Fruit fly (Drosophila melanogaster) whole organism, embryonic: ENCODE measurements around the gene dx.

Experiments
- Atf3 ChIP-seq: fragments of 200-800 bp; sonication (Bioruptor generic); optimal IDR thresholded peaks from 3 replicates; lab custom pipeline; 2016; ENCODE audit warnings: missing biosample characterization, missing genetic modification characterization
- CG10209 ChIP-seq: fragments of 200-800 bp; sonication (Bioruptor generic); optimal IDR thresholded peaks from 3 replicates; lab custom pipeline; 2017; ENCODE audit warnings: missing biosample characterization, mild to moderate bottlenecking, missing genetic modification characterization, missing genetic modification reagents
- CG11085 ChIP-seq: fragments of 200-800 bp; sonication (Bioruptor generic); IDR thresholded peaks from 2 replicates; pipeline ENCODE4 v1.3.6; 2022; ENCODE audit warnings: missing biosample characterization, missing genetic modification characterization
- CG12155 ChIP-seq: fragments of 200-800 bp; sonication (Bioruptor generic); optimal IDR thresholded peaks from 3 replicates; lab custom pipeline; 2016; ENCODE audit warnings: missing biosample characterization, missing genetic modification characterization
- CG12219 ChIP-seq: fragments of 200-800 bp; sonication (Bioruptor generic); optimal IDR thresholded peaks from 3 replicates; lab custom pipeline; 2018; ENCODE audit warnings: missing biosample characterization, mild to moderate bottlenecking, missing genetic modification characterization
- CG13123 ChIP-seq: fragments of 200-800 bp; sonication (Bioruptor generic); optimal IDR thresholded peaks from 2 replicates; lab custom pipeline; 2016; ENCODE audit warnings: missing biosample characterization, missing genetic modification characterization
- CG14014 ChIP-seq: fragments of 200-800 bp; sonication (Bioruptor generic); IDR thresholded peaks from 2 replicates; pipeline ENCODE4 v1.3.6; 2022; ENCODE audit warnings: missing biosample characterization, missing genetic modification characterization
- CG15601 ChIP-seq: fragments of 200-800 bp; sonication (Bioruptor generic); optimal IDR thresholded peaks from 3 replicates; lab custom pipeline; 2019; ENCODE audit warnings: missing biosample characterization, mild to moderate bottlenecking, missing genetic modification characterization, moderate library complexity
- CG18599 ChIP-seq: fragments of 200-800 bp; sonication (Bioruptor generic); optimal IDR thresholded peaks from 3 replicates; lab custom pipeline; 2017; ENCODE audit warnings: missing biosample characterization, missing genetic modification characterization, mild to moderate bottlenecking, moderate library complexity, missing genetic modification reagents
- CG2202 ChIP-seq: fragments of 200-800 bp; sonication (Bioruptor generic); optimal IDR thresholded peaks from 2 replicates; lab custom pipeline; 2018; ENCODE audit warnings: missing biosample characterization, mild to moderate bottlenecking, missing genetic modification characterization
- CG31224 ChIP-seq: fragments of 200-800 bp; sonication (Bioruptor generic); IDR thresholded peaks from 2 replicates; pipeline ENCODE4 v1.3.6; 2022; ENCODE audit warnings: missing biosample characterization, missing genetic modification characterization
- CG32767 ChIP-seq: fragments of 200-800 bp; sonication (Bioruptor generic); IDR thresholded peaks from 2 replicates; pipeline ENCODE4 v1.3.6; 2022; ENCODE audit warnings: missing biosample characterization, missing genetic modification characterization
- CG33557 ChIP-seq: fragments of 200-800 bp; sonication (Bioruptor generic); optimal IDR thresholded peaks from 2 replicates; lab custom pipeline; 2019; ENCODE audit warnings: missing biosample characterization, mild to moderate bottlenecking, missing genetic modification characterization, moderate library complexity
- CG6791 ChIP-seq: fragments of 200-800 bp; sonication (Bioruptor generic); IDR thresholded peaks from 3 replicates; pipeline ENCODE4 v1.3.6; 2022; ENCODE audit warnings: missing biosample characterization, missing genetic modification characterization; ENCODE audit not compliant: partially characterized antibody
- CG7357 ChIP-seq: fragments of 200-800 bp; sonication (Bioruptor generic); IDR thresholded peaks from 3 replicates; pipeline ENCODE4 v1.3.6; 2022; ENCODE audit warnings: missing biosample characterization, missing genetic modification characterization
- CG7786 ChIP-seq: fragments of 200-800 bp; sonication (Bioruptor generic); optimal IDR thresholded peaks from 2 replicates; lab custom pipeline; 2016; ENCODE audit warnings: missing biosample characterization, missing genetic modification characterization
- CG8089 ChIP-seq: fragments of 200-800 bp; sonication (Bioruptor generic); optimal IDR thresholded peaks from 3 replicates; lab custom pipeline; 2016; ENCODE audit warnings: missing biosample characterization, missing genetic modification characterization
- CG8924 ChIP-seq: fragments of 200-800 bp; optimal IDR thresholded peaks from 3 replicates; lab custom pipeline; 2019; ENCODE audit warnings: missing biosample characterization, mild to moderate bottlenecking, missing genetic modification characterization, moderate library complexity
- Dad ChIP-seq: fragments of 200-800 bp; sonication (Bioruptor generic); optimal IDR thresholded peaks from 3 replicates; lab custom pipeline; 2016; ENCODE audit warnings: missing biosample characterization, missing genetic modification characterization
- Dip3 ChIP-seq: fragments of 200-800 bp; sonication (Bioruptor generic); optimal IDR thresholded peaks from 3 replicates; lab custom pipeline; 2016; ENCODE audit warnings: missing biosample characterization, missing genetic modification characterization
- Doc2 ChIP-seq: fragments of 200-800 bp; sonication (Bioruptor generic); IDR thresholded peaks from 2 replicates; pipeline ENCODE4 v1.3.6; 2022; ENCODE audit warnings: missing biosample characterization, missing genetic modification characterization
- Ets65A ChIP-seq: fragments of 200-800 bp; sonication (Bioruptor generic); peaks from one replicate; lab custom pipeline; 2016; ENCODE audit warnings: missing biosample characterization, missing genetic modification characterization
- HmgD ChIP-seq: fragments of 200-800 bp; sonication (Bioruptor generic); optimal IDR thresholded peaks from 3 replicates; lab custom pipeline; 2016; ENCODE audit warnings: missing biosample characterization, missing genetic modification characterization
- HmgZ ChIP-seq: fragments of 200-800 bp; sonication (Bioruptor generic); optimal IDR thresholded peaks from 2 replicates; lab custom pipeline; 2018; ENCODE audit warnings: missing biosample characterization, mild to moderate bottlenecking, missing genetic modification characterization
- MTF-1 ChIP-seq: fragments of 200-800 bp; sonication (Bioruptor generic); optimal IDR thresholded peaks from 2 replicates; lab custom pipeline; 2018; ENCODE audit warnings: missing biosample characterization, mild to moderate bottlenecking, missing genetic modification characterization, borderline replicate concordance
- Nf-YB ChIP-seq: fragments of 200-800 bp; sonication (Bioruptor generic); optimal IDR thresholded peaks from 3 replicates; lab custom pipeline; 2019; ENCODE audit warnings: missing biosample characterization, mild to moderate bottlenecking, missing genetic modification characterization, moderate library complexity
- NfI ChIP-seq: fragments of 200-800 bp; sonication (Bioruptor generic); optimal IDR thresholded peaks from 3 replicates; lab custom pipeline; 2018; ENCODE audit warnings: missing biosample characterization, mild to moderate bottlenecking, missing genetic modification characterization, moderate library complexity
- Poxn ChIP-seq: fragments of 200-800 bp; sonication (Bioruptor generic); IDR thresholded peaks from 2 replicates; pipeline ENCODE4 v1.3.6; 2022; ENCODE audit warnings: missing biosample characterization, missing genetic modification characterization
- bsh ChIP-seq, 2 experiments: fragments of 200-800 bp; sonication (Bioruptor generic); optimal IDR thresholded peaks; 2 replicates each; lab custom pipeline; 2017 to 2018; ENCODE audit warnings: mild to moderate bottlenecking in 2 of 2, missing biosample characterization in 2 of 2, missing genetic modification characterization in 2 of 2, moderate library complexity in 1 of 2
- corto ChIP-seq: fragments of 200-800 bp; sonication (Bioruptor generic); optimal IDR thresholded peaks from 2 replicates; lab custom pipeline; 2016; ENCODE audit warnings: missing biosample characterization, mild to moderate bottlenecking, missing genetic modification characterization, moderate library complexity
- dan ChIP-seq: fragments of 200-800 bp; sonication (Bioruptor generic); IDR thresholded peaks from 2 replicates; pipeline ENCODE4 v1.3.6; 2022; ENCODE audit warnings: missing biosample characterization, missing genetic modification characterization
- dati ChIP-seq: fragments of 200-800 bp; sonication (Bioruptor generic); IDR thresholded peaks from 2 replicates; pipeline ENCODE4 v1.3.6; 2022; ENCODE audit warnings: missing biosample characterization, missing genetic modification characterization
- dm ChIP-seq: fragments of 200-800 bp; sonication (Bioruptor generic); optimal IDR thresholded peaks from 3 replicates; lab custom pipeline; 2016; ENCODE audit warnings: missing biosample characterization, missing genetic modification characterization
- exex ChIP-seq: fragments of 200-800 bp; sonication (Bioruptor generic); optimal IDR thresholded peaks from 4 replicates; lab custom pipeline; 2018; ENCODE audit warnings: missing biosample characterization, mild to moderate bottlenecking, missing genetic modification characterization, moderate library complexity
- gt ChIP-seq: fragments of 200-800 bp; sonication (Bioruptor generic); IDR thresholded peaks from 2 replicates; pipeline ENCODE4 v1.3.6; 2022; ENCODE audit warnings: missing biosample characterization, missing genetic modification characterization
- ham ChIP-seq: fragments of 200-800 bp; sonication (Bioruptor generic); IDR thresholded peaks from 2 replicates; pipeline ENCODE4 v1.3.6; 2022; ENCODE audit warnings: missing biosample characterization, missing genetic modification characterization
- hkb ChIP-seq, 2 experiments: fragments of 200-800 bp in 1 of 2; fragments of >200 bp in 1 of 2; sonication (Bioruptor generic) in 1 of 2; IDR thresholded peaks in 1 of 2; optimal IDR thresholded peaks in 1 of 2; 2 replicates each; pipeline versions ENCODE4 v1.3.6 to Lab custom; 2017 to 2022; ENCODE audit warnings: missing biosample characterization in 1 of 2, missing genetic modification characterization in 1 of 2
- jigr1 ChIP-seq: fragments of 200-800 bp; sonication (Bioruptor generic); IDR thresholded peaks from 3 replicates; pipeline ENCODE4 v1.3.6; 2022; ENCODE audit warnings: missing biosample characterization, missing genetic modification characterization
- pita ChIP-seq: fragments of 200-800 bp; sonication (Bioruptor generic); optimal IDR thresholded peaks from 2 replicates; lab custom pipeline; 2017; ENCODE audit warnings: missing biosample characterization, mild to moderate bottlenecking, missing genetic modification characterization
- prd ChIP-seq, 3 experiments: fragments of >200 bp in 2 of 3; fragments of 200-800 bp in 1 of 3; sonication (Bioruptor generic) in 1 of 3; optimal IDR thresholded peaks in 2 of 3; IDR thresholded peaks in 1 of 3; 2 replicates in 2 of 3; 3 replicates in 1 of 3; pipeline versions ENCODE4 v1.3.6 to Lab custom; 2017 to 2022; ENCODE audit warnings: missing biosample characterization in 1 of 3, missing genetic modification characterization in 1 of 3
- row ChIP-seq: fragments of 200-800 bp; sonication (Bioruptor generic); IDR thresholded peaks from 3 replicates; pipeline ENCODE4 v1.3.6; 2022; ENCODE audit warnings: missing biosample characterization, missing genetic modification characterization
- run ChIP-seq: fragments of 200-800 bp; sonication (Bioruptor generic); optimal IDR thresholded peaks from 3 replicates; lab custom pipeline; 2018; ENCODE audit warnings: missing biosample characterization, mild to moderate bottlenecking, missing genetic modification characterization
- sens-2 ChIP-seq: fragments of 200-800 bp; sonication (Bioruptor generic); IDR thresholded peaks from 2 replicates; pipeline ENCODE4 v1.3.6; 2022; ENCODE audit warnings: missing biosample characterization, missing genetic modification characterization
- seq ChIP-seq: fragments of 200-800 bp; sonication (Bioruptor generic); IDR thresholded peaks from 2 replicates; pipeline ENCODE4 v1.3.6; 2022; ENCODE audit warnings: missing biosample characterization, missing genetic modification characterization
- slbo ChIP-seq: fragments of 200-800 bp; sonication (Bioruptor generic); IDR thresholded peaks from 2 replicates; pipeline ENCODE4 v1.3.6; 2022; ENCODE audit warnings: missing biosample characterization, missing genetic modification characterization
- slp2 ChIP-seq: fragments of 200-800 bp; sonication (Bioruptor generic); optimal IDR thresholded peaks from 2 replicates; lab custom pipeline; 2016; ENCODE audit warnings: missing biosample characterization, missing genetic modification characterization
- tup ChIP-seq: fragments of 200-800 bp; sonication (Bioruptor generic); optimal IDR thresholded peaks from 2 replicates; lab custom pipeline; 2016; ENCODE audit warnings: missing biosample characterization, mild to moderate bottlenecking, missing genetic modification characterization, moderate library complexity
- vvl ChIP-seq: fragments of 200-800 bp; sonication (Bioruptor generic); IDR thresholded peaks from 2 replicates; pipeline ENCODE4 v1.3.6; 2022; ENCODE audit warnings: missing biosample characterization, missing genetic modification characterization
- zfh2 ChIP-seq: fragments of 200-800 bp; sonication (Bioruptor generic); optimal IDR thresholded peaks from 2 replicates; lab custom pipeline; 2016; ENCODE audit warnings: missing biosample characterization, missing genetic modification characterization

dx gene

DNA sequence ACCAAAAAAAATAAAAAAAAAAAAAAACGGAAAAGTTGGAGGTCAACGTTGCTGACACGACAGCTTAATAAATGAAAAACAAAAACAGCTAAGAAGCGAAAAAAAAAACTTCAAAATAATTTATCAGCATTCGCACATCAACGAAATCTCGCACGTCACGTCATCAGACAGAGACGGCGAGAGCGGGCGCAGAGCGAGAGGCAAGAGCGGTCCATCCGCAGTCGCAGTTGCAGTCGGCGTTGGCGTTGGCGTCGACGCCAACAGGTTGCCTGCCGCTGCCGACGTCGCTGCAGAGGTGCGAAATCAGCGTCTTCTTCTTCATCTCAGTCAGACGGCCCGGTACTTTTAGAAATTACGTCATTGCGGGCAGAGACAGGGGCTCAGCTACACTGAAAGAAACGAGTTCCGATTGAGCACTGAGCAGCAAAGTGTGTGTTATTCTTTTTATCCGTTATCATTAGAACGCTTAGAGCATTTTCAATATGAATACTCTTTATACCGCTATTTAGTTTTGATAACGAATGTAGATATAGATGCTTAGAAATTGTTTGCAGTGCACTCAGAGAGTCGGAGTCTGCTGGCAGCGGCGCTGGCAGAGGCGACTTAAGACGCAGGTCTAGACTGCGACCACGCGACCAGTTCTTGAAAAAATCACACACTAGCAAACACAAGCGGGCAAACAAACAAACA lies 15.8 kb downstream of the dx start (continued):
- TF ChIP-seq pita (GFP tag; lab: Kevin White, UChicago) = no peak
- peak; percentile 86 for TF ChIP-seq gt (GFP tag; lab: Robert Waterston, UW)
- TF ChIP-seq CG8089 (GFP tag; lab: Kevin White, UChicago) = peak; percentile 96
- TF ChIP-seq CG7786 (GFP tag; lab: Kevin White, UChicago) = peak; percentile 95
- peak; percentile 94 for TF ChIP-seq CG11085 (GFP tag; lab: Robert Waterston, UW)
- TF ChIP-seq exex (tag; lab: Kevin White, UChicago) = peak; percentile 76
- TF ChIP-seq hkb (optimal IDR thresholded peaks at IDR 0.05; lab: Kevin White, UChicago) = no peak
- peak; percentile 97 for TF ChIP-seq hkb (GFP tag; IDR thresholded peaks at IDR 0.05; lab: Robert Waterston, UW)
- peak; percentile 80 for TF ChIP-seq CG13123
- TF ChIP-seq seq (GFP tag; lab: Robert Waterston, UW) = peak; percentile 96
- TF ChIP-seq CG32767 = peak; percentile 91
- TF ChIP-seq prd (optimal IDR thresholded peaks at IDR 0.05; lab: Kevin White, UChicago) = no peak
- TF ChIP-seq prd (GFP tag; IDR thresholded peaks at IDR 0.05; lab: Robert Waterston, UW) = peak; percentile 98
- TF ChIP-seq Dad (GFP tag; lab: Kevin White, UChicago) = peak; percentile 93
- peak; percentile 91 for TF ChIP-seq tup (GFP tag; lab: Kevin White, UChicago)
- TF ChIP-seq Poxn (GFP tag; lab: Robert Waterston, UW) = peak; percentile 79
- peak; percentile 70 for TF ChIP-seq run (tag; lab: Kevin White, UChicago)
- TF ChIP-seq NfI (GFP tag; lab: Kevin White, UChicago) = peak; percentile 93
- TF ChIP-seq bsh (GFP tag; optimal IDR thresholded peaks at IDR 0.05; lab: Kevin White, UChicago) = peak; percentile 96
- TF ChIP-seq slbo (GFP tag; lab: Robert Waterston, UW) = peak; percentile 97
- TF ChIP-seq CG2202 (tag; lab: Kevin White, UChicago) = peak; percentile 82
- TF ChIP-seq CG12219 (GFP tag; lab: Kevin White, UChicago) = peak; percentile 96
- TF ChIP-seq CG8924 (tag; lab: Kevin White, UChicago) = peak; percentile 94
- peak; percentile 94 for TF ChIP-seq corto (GFP tag; lab: Kevin White, UChicago)
- TF ChIP-seq jigr1 (GFP tag; lab: Robert Waterston, UW) = peak; percentile 81; the same call in 2 of the 3 replicates
- peak; percentile 98 for TF ChIP-seq vvl
- TF ChIP-seq CG10209 = peak; percentile 96
- peak; percentile 92 for TF ChIP-seq MTF-1 (GFP tag; lab: Kevin White, UChicago)
- TF ChIP-seq slp2 (GFP tag; lab: Kevin White, UChicago) = peak; percentile 93
- peak; percentile 99 for TF ChIP-seq Ets65A (GFP tag; lab: Kevin White, UChicago)
- TF ChIP-seq sens-2 (GFP tag; lab: Robert Waterston, UW) = peak; percentile 93
- peak; percentile 80 for TF ChIP-seq CG15601 (tag; lab: Kevin White, UChicago)
- peak; percentile 89 for TF ChIP-seq ham
- TF ChIP-seq HmgZ (tag; lab: Kevin White, UChicago) = peak; percentile 95
- TF ChIP-seq CG7357 (GFP tag; lab: Robert Waterston, UW) = peak; percentile 90
- TF ChIP-seq zfh2 = peak; percentile 95
- TF ChIP-seq row (GFP tag; lab: Robert Waterston, UW) = peak; percentile 95
- peak; percentile 74 for TF ChIP-seq Nf-YB (GFP tag; lab: Kevin White, UChicago)
- peak; percentile 98 for TF ChIP-seq CG18599 (GFP tag; lab: Kevin White, UChicago)
- TF ChIP-seq Dip3 (GFP tag; lab: Kevin White, UChicago) = peak; percentile 97
- TF ChIP-seq Doc2 (GFP tag; lab: Robert Waterston, UW) = peak; percentile 76
- peak; percentile 93 for TF ChIP-seq dati
- peak; percentile 75 for TF ChIP-seq dan
- no peak for TF ChIP-seq CG6791 (GFP tag; lab: Robert Waterston, UW)
- peak; percentile 95 for TF ChIP-seq CG12155 (GFP tag; lab: Kevin White, UChicago)
- peak; percentile 83 for TF ChIP-seq CG33557 (GFP tag; lab: Kevin White, UChicago)
- TF ChIP-seq dm (GFP tag; lab: Kevin White, UChicago) = peak; percentile 86
- peak; percentile 94 for TF ChIP-seq Atf3 (GFP tag; lab: Kevin White, UChicago)
- TF ChIP-seq CG31224 = peak; percentile 93
- TF ChIP-seq CG14014 (GFP tag; lab: Robert Waterston, UW) = peak; percentile 98
- peak; percentile 94 for TF ChIP-seq HmgD (GFP tag; lab: Kevin White, UChicago)
